Worm (Caenorhabditis elegans) whole organism, L2 larva: ENCODE data around the gene R53.8.
A peak's percentile ranks its signal among the peaks of the same experiment; 100 is the strongest.

Experiments used
- egl-27 ChIP-seq: sonication (generic microtip); optimal IDR thresholded peaks from 3 replicates; lab custom pipeline; 2017; ENCODE audit warnings: missing biosample characterization, missing genetic modification reagents, missing genetic modification characterization
- mdl-1 ChIP-seq, 2 experiments: fragments of 150-350 bp in 1 of 2; sonication (generic microtip) in 1 of 2; optimal IDR thresholded peaks; 2 replicates each; lab custom pipeline; 2017; ENCODE audit warnings: missing biosample characterization in 2 of 2, missing genetic modification characterization in 2 of 2

- TF ChIP-seq mdl-1 (tag; optimal IDR thresholded peaks at IDR 0.05; lab: Kevin White, UChicago) (peak in 1 of 2 experiments; percentile 6), egl-27 (tag; lab: Kevin White, UChicago) (peak; percentile 72)
These were observed 36.1 kb upstream of the R53.8 start, which contains the start of gene ufd-3 for ce11 chrII:9940430-9940829.
